Worm (Caenorhabditis elegans) whole organism, early embryonic: ENCODE results near the gene F13H10.3.

Experiments used
- B0310.2 ChIP-seq: sonication (generic microtip); optimal IDR thresholded peaks from 2 replicates; lab custom pipeline; 2016; ENCODE audit warnings: mild to moderate bottlenecking, missing genetic modification characterization, missing compliant biosample characterization
- F13C5.2 ChIP-seq: sonication (generic microtip); optimal IDR thresholded peaks from 2 replicates; lab custom pipeline; 2017; ENCODE audit warnings: mild to moderate bottlenecking, missing genetic modification characterization, inconsistent platforms, missing compliant biosample characterization
- ama-1 ChIP-seq: fragments of 150-350 bp; optimal IDR thresholded peaks from 2 replicates; lab custom pipeline; 2014
- ceh-36 ChIP-seq: sonication (generic microtip); optimal IDR thresholded peaks from 2 replicates; lab custom pipeline; 2016; ENCODE audit warnings: missing genetic modification characterization, inconsistent platforms, missing compliant biosample characterization
- ets-7 ChIP-seq: sonication (generic microtip); optimal IDR thresholded peaks from 2 replicates; lab custom pipeline; 2016; ENCODE audit warnings: missing genotype, missing genetic modification characterization, missing compliant biosample characterization
- flt-1 ChIP-seq: fragments of 200-800 bp; sonication (Bioruptor generic); IDR thresholded peaks from 2 replicates; pipeline ENCODE4 v1.3.6; 2022; ENCODE audit warnings: missing genetic modification characterization, missing compliant biosample characterization
- hmbx-1 ChIP-seq: sonication (generic microtip); optimal IDR thresholded peaks from 2 replicates; lab custom pipeline; 2016; ENCODE audit warnings: mild to moderate bottlenecking, missing genetic modification characterization, missing compliant biosample characterization
- pes-1 ChIP-seq: fragments of 200-800 bp; sonication (Bioruptor generic); IDR thresholded peaks from 2 replicates; pipeline ENCODE4 v1.3.6; 2022; ENCODE audit warnings: missing genetic modification reagents, missing genetic modification characterization, missing compliant biosample characterization
- scrt-1 ChIP-seq: fragments of 200-800 bp; sonication (Bioruptor generic); IDR thresholded peaks from 2 replicates; pipeline ENCODE4 v1.3.6; 2022; ENCODE audit warnings: missing genetic modification characterization, missing compliant biosample characterization
- sea-1 ChIP-seq: fragments of 200-800 bp; sonication (Bioruptor generic); conservative IDR thresholded peaks from 2 replicates; pipeline ENCODE4 v1.3.6; 2022; ENCODE audit warnings: missing genetic modification characterization, missing compliant biosample characterization
- tbx-11 ChIP-seq: fragments of 200-800 bp; sonication (Bioruptor generic); IDR thresholded peaks from 2 replicates; pipeline ENCODE4 v1.3.6; 2022; ENCODE audit warnings: missing genetic modification characterization, missing compliant biosample characterization
- tbx-37 ChIP-seq: fragments of 200-800 bp; sonication (Bioruptor generic); conservative IDR thresholded peaks from 2 replicates; pipeline ENCODE4 v1.3.6; 2022; ENCODE audit warnings: missing genetic modification reagents, missing genetic modification characterization, missing compliant biosample characterization
- tra-4 ChIP-seq: sonication (generic microtip); optimal IDR thresholded peaks from 2 replicates; lab custom pipeline; 2017; ENCODE audit warnings: missing genetic modification characterization, missing compliant biosample characterization

- TF ChIP-seq ama-1 (lab: Kevin White, UChicago) (no peak), ceh-36 (tag; lab: Kevin White, UChicago) (no peak), flt-1 (GFP tag; lab: Robert Waterston, UW) (no peak), ets-7 (no peak), sea-1 (GFP tag; lab: Robert Waterston, UW) (no peak), tbx-37 (GFP tag; lab: Robert Waterston, UW) (no peak), tbx-11 (GFP tag; lab: Robert Waterston, UW) (no peak), tra-4 (no peak), scrt-1 (no peak), hmbx-1 (tag; lab: Kevin White, UChicago) (no peak), B0310.2 (no peak), pes-1 (GFP tag; lab: Robert Waterston, UW) (no peak), F13C5.2 (tag; lab: Kevin White, UChicago) (peak; percentile 8)
Measured at ce11 chrIV:11036222-11036621, 20.5 kb upstream of the F13H10.3 start, which contains the start of gene fkb-1.
